Worm (Caenorhabditis elegans): ENCODE measurements around the gene F59D12.2.

Gene F59D12.2

DNA sequence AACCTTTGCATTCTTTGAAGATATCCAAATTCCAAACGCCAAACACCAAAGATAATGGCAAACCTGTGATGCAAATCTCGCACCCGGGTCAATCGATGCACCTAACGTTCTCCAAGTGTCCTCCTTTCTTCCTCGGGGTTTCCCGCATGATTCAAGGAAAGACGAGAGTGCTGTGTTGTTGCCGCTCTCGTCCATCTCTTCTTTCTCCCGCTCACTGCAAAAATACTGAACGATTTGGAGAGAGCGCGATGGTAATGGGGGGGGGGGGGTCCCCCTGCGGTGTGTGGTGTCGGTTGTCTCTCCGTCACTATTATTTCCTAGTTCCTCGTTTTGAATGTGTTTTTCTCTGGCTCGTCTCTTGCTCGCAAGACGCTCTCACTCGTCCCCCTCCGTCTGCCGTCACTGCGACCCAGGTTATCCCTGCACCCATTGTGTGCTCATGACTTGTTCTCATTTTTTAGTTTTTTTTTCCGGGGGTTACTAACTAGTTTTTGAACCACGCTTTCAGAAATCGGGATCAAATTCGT is 31.9 kb upstream of the F59D12.2 start (continued):
- TF ChIP-seq ceh-28 (tag; optimal IDR thresholded peaks at IDR 0.05) (peak; percentile 59), lin-15B (tag; optimal IDR thresholded peaks at IDR 0.05) (no peak), R02D3.7 (tag; optimal IDR thresholded peaks at IDR 0.05) (no peak), arid-1 (GFP tag; conservative IDR thresholded peaks at IDR 0.05) (peak; percentile 73), nhr-76 (tag; optimal IDR thresholded peaks at IDR 0.05) (peak; percentile 36), D1046.2 (GFP tag; IDR thresholded peaks at IDR 0.05) (no peak), pqm-1 (tag; optimal IDR thresholded peaks at IDR 0.05) (no peak), spr-3 (GFP tag; optimal IDR thresholded peaks at IDR 0.05) (no peak), lin-29 (GFP tag; IDR thresholded peaks at IDR 0.05) (no peak), nhr-11 (tag; optimal IDR thresholded peaks at IDR 0.05) (peak; percentile 76), skn-1 (tag; optimal IDR thresholded peaks at IDR 0.05) (no peak), unc-39 (tag; optimal IDR thresholded peaks at IDR 0.05) (no peak), madf-9 (GFP tag; conservative IDR thresholded peaks at IDR 0.05) (0 out of 2 replicates have a peak, but pooled peaks have one; percentile 35), nhr-28 (tag; optimal IDR thresholded peaks at IDR 0.05) (peak; percentile 51), egl-43 (GFP tag; IDR thresholded peaks at IDR 0.05) (peak; percentile 88), duxl-1 (tag; optimal IDR thresholded peaks at IDR 0.05; ENCODE audit: poor library complexity) (no peak), daf-16 (GFP tag; optimal IDR thresholded peaks at IDR 0.05) (peak in 1 of 2 experiments; percentile 74), daf-16 (tag; optimal IDR thresholded peaks at IDR 0.05) (peak; percentile 55), ceh-62 (tag; optimal IDR thresholded peaks at IDR 0.05) (no peak), tag-97 (GFP tag; IDR thresholded peaks at IDR 0.05) (no peak), vab-7 (GFP tag; IDR thresholded peaks at IDR 0.05) (peak; percentile 57; the same call in 1 of the 2 replicates), ama-1 (optimal IDR thresholded peaks at IDR 0.05) (no peak)

DNA sequence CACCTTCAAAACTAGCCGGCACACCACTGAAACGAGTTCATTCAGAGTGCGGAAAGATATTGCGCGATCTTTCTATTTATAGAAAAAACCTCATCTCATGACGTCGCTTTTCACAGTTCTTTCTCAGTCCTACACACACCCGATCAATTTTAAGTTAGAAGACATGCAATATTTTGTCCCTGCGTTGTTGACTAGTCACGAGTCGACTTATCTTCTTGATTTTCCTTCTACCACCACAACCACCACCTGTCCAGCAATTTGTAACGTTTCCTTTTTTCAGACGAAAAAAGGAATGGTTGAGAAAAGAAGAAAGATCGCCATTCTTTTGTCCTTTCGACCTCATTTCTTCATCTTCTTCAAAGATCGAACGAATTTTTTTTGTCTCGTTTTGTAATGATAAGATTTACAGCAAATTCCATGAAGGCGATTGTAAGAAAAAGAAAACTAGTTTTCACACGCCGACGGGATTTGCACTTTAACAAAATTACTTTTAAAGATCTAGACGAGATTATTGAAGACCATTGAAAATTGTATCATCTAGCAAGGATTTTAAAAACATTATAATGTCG is 30.7 kb upstream of the F59D12.2 start:
- peak; percentile 25 for TF ChIP-seq mep-1 (tag; optimal IDR thresholded peaks at IDR 0.05)
- TF ChIP-seq nhr-28 (tag; optimal IDR thresholded peaks at IDR 0.05) = peak; percentile 57
- peak; percentile 25 for TF ChIP-seq cey-2 (tag; optimal IDR thresholded peaks at IDR 0.05; ENCODE audit: borderline replicate concordance, insufficient read depth)
- peak; percentile 76 for TF ChIP-seq hlh-11 (tag; optimal IDR thresholded peaks at IDR 0.05)
- TF ChIP-seq daf-16 (GFP tag; optimal IDR thresholded peaks at IDR 0.05) = no peak
- TF ChIP-seq daf-16 (tag; optimal IDR thresholded peaks at IDR 0.05) = no peak
- TF ChIP-seq aha-1 (tag) = peak; percentile 50
- TF ChIP-seq pqm-1 (tag; optimal IDR thresholded peaks at IDR 0.05) = no peak
- TF ChIP-seq attf-4 (tag; optimal IDR thresholded peaks at IDR 0.05) = no peak
- TF ChIP-seq nhr-77 (tag; optimal IDR thresholded peaks at IDR 0.05) = peak; percentile 17
- peak; percentile 53 for TF ChIP-seq tra-1 (GFP tag; IDR thresholded peaks at IDR 0.05)
- TF ChIP-seq Y75B8A.6 (GFP tag; IDR thresholded peaks at IDR 0.05) = no peak
- TF ChIP-seq lsy-2 (tag; optimal IDR thresholded peaks at IDR 0.05) = peak in 1 of 2 experiments; percentile 18
- peak; percentile 78 for TF ChIP-seq hlh-30 (tag; optimal IDR thresholded peaks at IDR 0.05; ENCODE audit: insufficient read depth)
- no peak for TF ChIP-seq nhr-102 (tag; optimal IDR thresholded peaks at IDR 0.05)
- peak; percentile 98 for TF ChIP-seq nhr-48 (tag; optimal IDR thresholded peaks at IDR 0.05)
- TF ChIP-seq dmd-6 (GFP tag; IDR thresholded peaks at IDR 0.05) = peak; percentile 63
- peak; percentile 60 for TF ChIP-seq mxl-3 (GFP tag; optimal IDR thresholded peaks at IDR 0.05)
- no peak for TF ChIP-seq ceh-28 (tag; optimal IDR thresholded peaks at IDR 0.05)
- TF ChIP-seq dve-1 (tag; optimal IDR thresholded peaks at IDR 0.05; ENCODE audit: insufficient read depth) = peak; percentile 20
- TF ChIP-seq gei-8 (GFP tag; optimal IDR thresholded peaks at IDR 0.05) = peak; percentile 59
- peak in 1 of 2 experiments; percentile 60 for TF ChIP-seq mdl-1 (tag; optimal IDR thresholded peaks at IDR 0.05)
